Fruit fly (Drosophila melanogaster) whole organism, embryonic: ENCODE measurements around the gene gish.

Source experiments
- Aef1 ChIP-seq: fragments of 200-800 bp; sonication (Bioruptor generic); IDR thresholded peaks from 3 replicates; pipeline ENCODE4 v1.3.6; 2022; ENCODE audit warnings: missing biosample characterization, missing genetic modification characterization
- Atf6 ChIP-seq: fragments of 200-800 bp; sonication (Bioruptor generic); IDR thresholded peaks from 2 replicates; pipeline ENCODE4 v1.3.6; 2022; ENCODE audit warnings: missing biosample characterization, missing genetic modification characterization
- Bgb ChIP-seq: fragments of 200-800 bp; sonication (Bioruptor generic); IDR thresholded peaks from 2 replicates; pipeline ENCODE4 v1.3.6; 2022; ENCODE audit warnings: missing biosample characterization, missing genetic modification characterization; ENCODE audit not compliant: partially characterized antibody
- BtbVII ChIP-seq: fragments of 200-800 bp; sonication (Bioruptor generic); optimal IDR thresholded peaks from 3 replicates; lab custom pipeline; 2017; ENCODE audit warnings: missing biosample characterization, mild to moderate bottlenecking, missing genetic modification characterization
- CG10321 ChIP-seq: fragments of 200-800 bp; sonication (Bioruptor generic); IDR thresholded peaks from 2 replicates; pipeline ENCODE4 v1.3.6; 2022; ENCODE audit warnings: missing biosample characterization, missing genetic modification characterization
- CG17361 ChIP-seq: fragments of 200-800 bp; sonication (Bioruptor generic); IDR thresholded peaks from 3 replicates; pipeline ENCODE4 v1.3.6; 2022; ENCODE audit warnings: missing biosample characterization, missing genetic modification characterization
- CG17385 ChIP-seq: fragments of 200-800 bp; sonication (Bioruptor generic); optimal IDR thresholded peaks from 3 replicates; lab custom pipeline; 2018; ENCODE audit warnings: missing biosample characterization, mild to moderate bottlenecking, missing genetic modification characterization
- CG17568 ChIP-seq: fragments of 200-800 bp; sonication (Bioruptor generic); optimal IDR thresholded peaks from 2 replicates; lab custom pipeline; 2018; ENCODE audit warnings: missing biosample characterization, mild to moderate bottlenecking, missing genetic modification characterization, moderate library complexity
- CG30403 ChIP-seq: fragments of 200-800 bp; sonication (Bioruptor generic); optimal IDR thresholded peaks from 3 replicates; lab custom pipeline; 2016; ENCODE audit warnings: missing biosample characterization, missing genetic modification characterization
- CG32532 ChIP-seq: fragments of 200-800 bp; sonication (Bioruptor generic); IDR thresholded peaks from 2 replicates; pipeline ENCODE4 v1.3.6; 2022; ENCODE audit warnings: missing biosample characterization, missing genetic modification characterization
- CG3281 ChIP-seq: fragments of 200-800 bp; sonication (Bioruptor generic); optimal IDR thresholded peaks from 3 replicates; lab custom pipeline; 2017; ENCODE audit warnings: missing biosample characterization, mild to moderate bottlenecking, missing genetic modification characterization
- CG34376 ChIP-seq: fragments of 200-800 bp; sonication (Bioruptor generic); optimal IDR thresholded peaks from 2 replicates; lab custom pipeline; 2018; ENCODE audit warnings: missing biosample characterization, mild to moderate bottlenecking, missing genetic modification characterization
- CG43689 ChIP-seq: fragments of 200-800 bp; sonication (Bioruptor generic); IDR thresholded peaks from 2 replicates; pipeline ENCODE4 v1.3.6; 2022; ENCODE audit warnings: missing biosample characterization, missing genetic modification characterization
- CG5245 ChIP-seq: fragments of 200-800 bp; sonication (Bioruptor generic); optimal IDR thresholded peaks from 3 replicates; lab custom pipeline; 2016; ENCODE audit warnings: missing biosample characterization, missing genetic modification characterization
- CG6175 ChIP-seq: fragments of 200-800 bp; sonication (Bioruptor generic); IDR thresholded peaks from 3 replicates; pipeline ENCODE4 v1.3.6; 2022; ENCODE audit warnings: missing biosample characterization, missing genetic modification characterization
- CG6689 ChIP-seq: fragments of 200-800 bp; sonication (Bioruptor generic); IDR thresholded peaks from 2 replicates; pipeline ENCODE4 v1.3.6; 2022; ENCODE audit warnings: missing biosample characterization, missing genetic modification characterization
- D ChIP-seq, 2 experiments: fragments of 200-800 bp in 1 of 2; fragments of >200 bp in 1 of 2; sonication (Bioruptor generic) in 1 of 2; optimal IDR thresholded peaks; 2 replicates in 1 of 2; 3 replicates in 1 of 2; lab custom pipeline; 2017; ENCODE audit warnings: mild to moderate bottlenecking in 1 of 2, missing biosample characterization in 1 of 2, missing genetic modification characterization in 1 of 2, missing genetic modification reagents in 1 of 2
- D19A ChIP-seq: fragments of 200-800 bp; optimal IDR thresholded peaks from 3 replicates; lab custom pipeline; 2019; ENCODE audit warnings: missing biosample characterization, mild to moderate bottlenecking, missing genetic modification characterization, moderate library complexity
- Dad ChIP-seq: fragments of 200-800 bp; sonication (Bioruptor generic); optimal IDR thresholded peaks from 3 replicates; lab custom pipeline; 2016; ENCODE audit warnings: missing biosample characterization, missing genetic modification characterization
- HLH54F ChIP-seq: fragments of 200-800 bp; sonication (Bioruptor generic); optimal IDR thresholded peaks from 3 replicates; lab custom pipeline; 2016; ENCODE audit warnings: missing biosample characterization, missing genetic modification characterization
- MESR4 ChIP-seq: fragments of 200-800 bp; sonication (Bioruptor generic); optimal IDR thresholded peaks from 2 replicates; lab custom pipeline; 2018; ENCODE audit warnings: missing biosample characterization, mild to moderate bottlenecking, missing genetic modification characterization, moderate library complexity
- NC2β ChIP-seq: fragments of 200-800 bp; sonication (Bioruptor generic); optimal IDR thresholded peaks from 2 replicates; lab custom pipeline; 2016; ENCODE audit warnings: missing biosample characterization, missing genetic modification characterization
- Sry-β ChIP-seq: fragments of 200-800 bp; sonication (Bioruptor generic); optimal IDR thresholded peaks from 2 replicates; lab custom pipeline; 2018; ENCODE audit warnings: missing biosample characterization, mild to moderate bottlenecking, missing genetic modification characterization, moderate library complexity
- ap ChIP-seq: fragments of 200-800 bp; sonication (Bioruptor generic); IDR thresholded peaks from 2 replicates; pipeline ENCODE4 v1.3.6; 2022; ENCODE audit warnings: missing biosample characterization, missing genetic modification characterization
- ase ChIP-seq: fragments of 200-800 bp; sonication (Bioruptor generic); IDR thresholded peaks from 3 replicates; pipeline ENCODE4 v1.3.6; 2022; ENCODE audit warnings: missing biosample characterization, missing genetic modification characterization
- bowl ChIP-seq: fragments of 200-800 bp; sonication (Bioruptor generic); IDR thresholded peaks from 2 replicates; pipeline ENCODE4 v1.3.6; 2022; ENCODE audit warnings: missing biosample characterization, missing genetic modification characterization
- bsh ChIP-seq, 2 experiments: fragments of 200-800 bp; sonication (Bioruptor generic); optimal IDR thresholded peaks; 2 replicates each; lab custom pipeline; 2017 to 2018; ENCODE audit warnings: mild to moderate bottlenecking in 2 of 2, missing biosample characterization in 2 of 2, missing genetic modification characterization in 2 of 2, moderate library complexity in 1 of 2
- ci ChIP-seq: fragments of 200-800 bp; sonication (Bioruptor generic); IDR thresholded peaks from 3 replicates; pipeline ENCODE4 v1.3.6; 2022; ENCODE audit warnings: missing biosample characterization, missing genetic modification characterization
- eve ChIP-seq, 2 experiments: fragments of >200 bp; optimal IDR thresholded peaks; 2 replicates each; lab custom pipeline; 2017; ENCODE audit warnings: missing biosample characterization in 2 of 2, missing genetic modification characterization in 2 of 2
- fd64A ChIP-seq: fragments of 200-800 bp; sonication (Bioruptor generic); optimal IDR thresholded peaks from 3 replicates; lab custom pipeline; 2018; ENCODE audit warnings: missing biosample characterization, mild to moderate bottlenecking, missing genetic modification characterization
- ham ChIP-seq: fragments of 200-800 bp; sonication (Bioruptor generic); IDR thresholded peaks from 2 replicates; pipeline ENCODE4 v1.3.6; 2022; ENCODE audit warnings: missing biosample characterization, missing genetic modification characterization
- hb ChIP-seq: fragments of 200-800 bp; sonication (Bioruptor generic); IDR thresholded peaks from 3 replicates; pipeline ENCODE4 v1.3.6; 2022; ENCODE audit warnings: missing biosample characterization, missing genetic modification characterization; ENCODE audit not compliant: partially characterized antibody
- kni ChIP-seq: fragments of 200-800 bp; sonication (Bioruptor generic); optimal IDR thresholded peaks from 3 replicates; lab custom pipeline; 2017; ENCODE audit warnings: mild to moderate bottlenecking, missing biosample characterization, missing genetic modification reagents, missing genetic modification characterization
- lola ChIP-seq, 3 experiments: fragments of >200 bp in 2 of 3; fragments of 200-800 bp in 1 of 3; sonication (Bioruptor generic) in 1 of 3; optimal IDR thresholded peaks; 2 replicates each; lab custom pipeline; 2017 to 2019; ENCODE audit warnings: missing biosample characterization in 3 of 3, missing genetic modification characterization in 3 of 3, mild to moderate bottlenecking in 1 of 3, moderate library complexity in 1 of 3
- nerfin-2 ChIP-seq: fragments of 200-800 bp; sonication (Bioruptor generic); IDR thresholded peaks from 2 replicates; pipeline ENCODE4 v1.3.6; 2022; ENCODE audit warnings: missing biosample characterization, missing genetic modification characterization; ENCODE audit not compliant: partially characterized antibody
- oc ChIP-seq: fragments of 200-800 bp; sonication (Bioruptor generic); optimal IDR thresholded peaks from 2 replicates; lab custom pipeline; 2018; ENCODE audit warnings: missing biosample characterization, mild to moderate bottlenecking, missing genetic modification characterization, moderate library complexity
- pan ChIP-seq, 4 experiments: fragments of >200 bp in 3 of 4; fragments of 200-800 bp in 1 of 4; sonication (Bioruptor generic) in 1 of 4; optimal IDR thresholded peaks in 3 of 4; IDR thresholded peaks in 1 of 4; 2 replicates each; pipeline versions ENCODE4 v1.3.6 to Lab custom; 2017 to 2022; ENCODE audit warnings: missing biosample characterization in 2 of 4, missing genetic modification characterization in 2 of 4, mixed read lengths in 1 of 4
- row ChIP-seq: fragments of 200-800 bp; sonication (Bioruptor generic); IDR thresholded peaks from 3 replicates; pipeline ENCODE4 v1.3.6; 2022; ENCODE audit warnings: missing biosample characterization, missing genetic modification characterization
- sd ChIP-seq: fragments of 200-800 bp; sonication (Bioruptor generic); optimal IDR thresholded peaks from 3 replicates; lab custom pipeline; 2018; ENCODE audit warnings: missing biosample characterization, mild to moderate bottlenecking, missing genetic modification characterization, moderate library complexity
- sug ChIP-seq: fragments of 200-800 bp; optimal IDR thresholded peaks from 2 replicates; lab custom pipeline; 2019; ENCODE audit warnings: missing biosample characterization, mild to moderate bottlenecking, missing genetic modification characterization, moderate library complexity
- tgo ChIP-seq: fragments of 200-800 bp; sonication (Bioruptor generic); IDR thresholded peaks from 3 replicates; pipeline ENCODE4 v1.3.6; 2022; ENCODE audit warnings: missing biosample characterization, missing genetic modification characterization
- tx ChIP-seq: fragments of 200-800 bp; sonication (Bioruptor generic); optimal IDR thresholded peaks from 2 replicates; lab custom pipeline; 2016; ENCODE audit warnings: missing biosample characterization, missing genetic modification characterization
- usp ChIP-seq: fragments of >200 bp; optimal IDR thresholded peaks from 2 replicates; lab custom pipeline; 2017; ENCODE audit warnings: missing biosample characterization, missing genetic modification characterization
- wdn ChIP-seq: fragments of 200-800 bp; sonication (Bioruptor generic); IDR thresholded peaks from 2 replicates; pipeline ENCODE4 v1.3.6; 2022; ENCODE audit warnings: missing biosample characterization, missing genetic modification characterization
- zen ChIP-seq: fragments of 200-800 bp; sonication (Bioruptor generic); optimal IDR thresholded peaks from 3 replicates; lab custom pipeline; 2018; ENCODE audit warnings: missing biosample characterization, mild to moderate bottlenecking, missing genetic modification characterization, moderate library complexity
- zfh1 ChIP-seq: fragments of 200-800 bp; sonication (Bioruptor generic); IDR thresholded peaks from 3 replicates; pipeline ENCODE4 v1.3.6; 2022; ENCODE audit warnings: missing biosample characterization, missing genetic modification characterization

Gene gish

DNA sequence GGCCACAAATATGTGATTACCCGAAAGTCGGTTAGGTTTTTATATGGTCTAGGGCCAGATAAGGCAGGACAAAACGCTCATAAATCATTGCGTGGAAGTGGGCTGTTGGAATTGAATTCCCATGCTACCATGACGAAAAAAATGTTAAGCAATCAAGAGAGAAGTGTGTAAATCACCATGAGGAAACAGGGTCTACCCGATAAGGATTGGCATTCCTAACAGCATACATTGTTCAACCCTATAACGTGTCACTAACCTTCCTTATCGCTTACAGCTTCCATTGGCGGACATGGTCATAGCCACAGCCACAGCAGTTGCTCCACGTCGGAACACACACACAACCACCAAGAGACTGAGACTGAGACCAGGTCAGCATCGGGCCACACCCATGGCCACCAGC is 35.8 kb downstream of the gish start (continued):
- TF ChIP-seq sd (tag; lab: Kevin White, UChicago) (peak; percentile 44), nerfin-2 (GFP tag; lab: Robert Waterston, UW) (no peak)

DNA sequence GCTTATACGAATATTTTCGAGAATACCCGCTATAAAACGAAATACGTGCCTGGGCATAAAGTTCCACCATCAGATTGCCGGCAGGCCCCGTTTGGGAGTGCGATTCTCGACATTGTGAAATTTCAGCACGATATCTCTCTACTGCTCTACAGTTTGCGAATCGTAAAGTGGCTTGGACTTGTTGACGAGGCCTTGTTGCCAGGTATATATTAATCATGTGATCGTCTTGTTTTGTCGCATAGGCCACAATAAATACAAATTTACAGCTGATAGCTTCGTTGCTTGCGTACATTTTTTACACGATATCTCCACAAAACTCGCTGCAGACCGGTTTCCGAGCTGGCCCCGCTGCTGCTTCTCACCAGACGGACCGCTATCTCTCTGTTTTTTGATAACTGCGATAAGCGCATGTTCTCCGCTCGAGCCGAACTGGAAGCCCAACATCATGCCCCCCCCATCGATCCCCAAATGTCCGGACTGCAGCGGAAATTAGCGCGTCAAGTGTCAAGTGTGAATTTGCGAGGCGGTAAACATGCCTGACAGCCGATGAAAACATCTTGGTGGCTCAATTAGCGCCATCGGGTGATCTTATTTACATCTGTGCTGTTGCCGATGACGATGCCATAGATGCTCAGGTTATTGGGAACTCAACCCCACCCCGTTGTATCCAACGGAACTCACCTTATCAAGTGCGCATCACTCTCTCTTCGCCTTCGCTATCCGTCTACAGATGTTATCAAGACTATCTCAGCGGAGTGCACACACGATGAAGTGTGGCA is 37.2 kb downstream of the gish start:
- TF ChIP-seq BtbVII (GFP tag; lab: Kevin White, UChicago), result no peak
- TF ChIP-seq pan (optimal IDR thresholded peaks at IDR 0.05; lab: Kevin White, UChicago), result no peak
- peak in 1 of 2 experiments; percentile 38 for TF ChIP-seq pan (GFP tag; optimal IDR thresholded peaks at IDR 0.05 in 1 of 2, IDR thresholded peaks at IDR 0.05 in 1 of 2)
- peak; percentile 60; the same call in 1 of the 2 replicates for TF ChIP-seq Atf6 (GFP tag; lab: Robert Waterston, UW)
- TF ChIP-seq row (GFP tag; lab: Robert Waterston, UW), result peak; percentile 67
- no peak for TF ChIP-seq Aef1 (GFP tag; lab: Robert Waterston, UW)
- TF ChIP-seq fd64A (GFP tag; lab: Kevin White, UChicago), result no peak
- TF ChIP-seq ci (GFP tag; lab: Robert Waterston, UW), result no peak
- no peak for TF ChIP-seq D (optimal IDR thresholded peaks at IDR 0.05; lab: Kevin White, UChicago)
- TF ChIP-seq D (GFP tag; optimal IDR thresholded peaks at IDR 0.05; lab: Kevin White, UChicago), result no peak
- TF ChIP-seq CG17361 (GFP tag; lab: Robert Waterston, UW), result no peak
- TF ChIP-seq CG5245, result no peak
- peak; percentile 41 for TF ChIP-seq CG6689
- TF ChIP-seq tgo (GFP tag; lab: Robert Waterston, UW), result peak; percentile 39; the same call in 2 of the 3 replicates
- no peak for TF ChIP-seq Dad (GFP tag; lab: Kevin White, UChicago)
- TF ChIP-seq kni (GFP tag; lab: Kevin White, UChicago), result peak; percentile 46
- TF ChIP-seq zfh1 (GFP tag; lab: Robert Waterston, UW), result no peak; the same call in 2 of the 3 replicates
- TF ChIP-seq CG10321 (GFP tag; lab: Robert Waterston, UW), result no peak
- TF ChIP-seq Sry-β, result no peak
- TF ChIP-seq usp (GFP tag; lab: Kevin White, UChicago), result no peak
- no peak for TF ChIP-seq HLH54F
- TF ChIP-seq MESR4 (GFP tag; lab: Kevin White, UChicago), result no peak
- TF ChIP-seq ham, result no peak
- no peak for TF ChIP-seq oc (tag; lab: Kevin White, UChicago)
- TF ChIP-seq CG17385 (GFP tag; lab: Kevin White, UChicago), result peak; percentile 15
- TF ChIP-seq CG3281 (GFP tag; lab: Kevin White, UChicago), result no peak
- TF ChIP-seq CG34376 (GFP tag; lab: Kevin White, UChicago), result no peak
- peak; percentile 6 for TF ChIP-seq CG30403
- no peak for TF ChIP-seq CG43689 (GFP tag; lab: Robert Waterston, UW)
- TF ChIP-seq sug (tag; lab: Kevin White, UChicago), result no peak
- TF ChIP-seq CG32532, result peak; percentile 61; the same call in 1 of the 2 replicates
- TF ChIP-seq bsh (GFP tag; optimal IDR thresholded peaks at IDR 0.05; lab: Kevin White, UChicago), result peak in 1 of 2 experiments; percentile 30
- TF ChIP-seq tx (GFP tag; lab: Kevin White, UChicago), result peak; percentile 1
- no peak for TF ChIP-seq D19A
- no peak for TF ChIP-seq hb (GFP tag; lab: Robert Waterston, UW)
- TF ChIP-seq bowl (GFP tag; lab: Robert Waterston, UW), result no peak
- TF ChIP-seq NC2β, result no peak
- TF ChIP-seq wdn, result 0 out of 2 replicates have a peak, but pooled peaks have one; percentile 40
- TF ChIP-seq Bgb (GFP tag; lab: Robert Waterston, UW), result no peak
- TF ChIP-seq eve (GFP tag; optimal IDR thresholded peaks at IDR 0.05; lab: Kevin White, UChicago), result no peak
- TF ChIP-seq lola (GFP tag; optimal IDR thresholded peaks at IDR 0.05; lab: Kevin White, UChicago), result peak in 1 of 3 experiments; percentile 3
- TF ChIP-seq CG6175 (GFP tag; lab: Robert Waterston, UW), result peak; percentile 35; the same call in 1 of the 3 replicates
- TF ChIP-seq ase (GFP tag; lab: Robert Waterston, UW), result 0 out of 3 replicates have a peak, but pooled peaks have one; percentile 24
- no peak for TF ChIP-seq zen (tag; lab: Kevin White, UChicago)
- no peak for TF ChIP-seq CG17568 (GFP tag; lab: Kevin White, UChicago)
- TF ChIP-seq ap (GFP tag; lab: Robert Waterston, UW), result no peak
